Fruit fly (Drosophila melanogaster) whole organism, embryonic: ENCODE data around the gene CG13833.

ENCODE experiments used
- CG7928 ChIP-seq: fragments of 200-800 bp; sonication (Bioruptor generic); optimal IDR thresholded peaks from 2 replicates; lab custom pipeline; 2017; ENCODE audit warnings: missing biosample characterization, mild to moderate bottlenecking, missing genetic modification characterization
- E2f2 ChIP-seq: fragments of 200-800 bp; sonication (Bioruptor generic); IDR thresholded peaks from 2 replicates; pipeline ENCODE4 v1.3.6; 2022; ENCODE audit warnings: missing biosample characterization, missing genetic modification characterization
- ERR ChIP-seq: fragments of 200-800 bp; sonication (Bioruptor generic); optimal IDR thresholded peaks from 2 replicates; lab custom pipeline; 2016; ENCODE audit warnings: missing biosample characterization, missing genetic modification characterization
- bbx ChIP-seq: fragments of 200-800 bp; sonication (Bioruptor generic); IDR thresholded peaks from 2 replicates; pipeline ENCODE4 v1.3.6; 2022; ENCODE audit warnings: missing biosample characterization, missing genetic modification characterization; ENCODE audit not compliant: partially characterized antibody
- lmd ChIP-seq: fragments of 200-800 bp; sonication (Bioruptor generic); IDR thresholded peaks from 2 replicates; pipeline ENCODE4 v1.3.6; 2022; ENCODE audit warnings: missing biosample characterization, missing genetic modification characterization
- ttk ChIP-seq: fragments of 200-800 bp; sonication (Bioruptor generic); IDR thresholded peaks from 2 replicates; pipeline ENCODE4 v2.1.2; 2022; ENCODE audit warnings: missing biosample characterization, missing genetic modification characterization

DNA sequence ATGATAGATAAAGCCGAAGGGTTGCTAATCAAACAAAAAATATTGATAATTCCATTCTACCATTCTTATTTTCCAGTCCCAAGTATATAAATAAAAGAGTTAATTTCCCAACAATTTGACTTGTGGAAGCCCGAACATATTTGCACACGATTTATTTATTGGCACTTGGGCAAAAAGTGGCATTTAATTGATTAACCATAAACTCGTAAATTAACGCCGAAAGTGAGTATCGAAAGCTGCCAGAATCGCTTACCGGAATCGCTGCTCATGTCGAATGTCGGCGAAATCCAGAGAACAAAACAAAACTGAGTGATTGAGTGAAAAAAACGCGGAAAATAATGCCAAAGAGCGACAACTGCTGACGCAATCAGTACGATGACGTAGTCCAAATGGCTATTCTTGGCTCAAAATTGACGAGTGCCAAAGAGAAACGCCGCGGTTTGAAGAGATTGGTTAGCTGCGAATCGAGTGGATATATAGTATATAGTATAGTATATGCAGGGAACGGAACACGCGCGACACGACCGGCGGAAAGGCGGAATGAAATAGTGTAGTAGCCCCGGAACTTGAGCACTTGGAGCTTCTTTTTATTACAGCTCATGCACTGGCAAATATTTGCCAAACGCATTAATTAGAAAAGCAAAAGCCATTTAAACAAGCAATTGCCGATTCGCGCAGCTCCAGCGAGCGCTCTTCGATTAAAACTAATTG is 37.3 kb downstream of the CG13833 start, which contains the start of gene Nha2:
- TF ChIP-seq ttk (GFP tag; lab: Robert Waterston, UW) (no peak), bbx (GFP tag; lab: Robert Waterston, UW) (no peak), ERR (GFP tag; lab: Kevin White, UChicago) (no peak), CG7928 (GFP tag; lab: Kevin White, UChicago) (no peak), E2f2 (GFP tag; lab: Robert Waterston, UW) (no peak), lmd (GFP tag; lab: Robert Waterston, UW) (no peak)
